Worm (Caenorhabditis elegans) whole organism, early embryonic: ENCODE measurements around the gene EEED8.3.

ENCODE experiments used
- F13C5.2 ChIP-seq: sonication (generic microtip); optimal IDR thresholded peaks from 2 replicates; lab custom pipeline; 2017; ENCODE audit warnings: mild to moderate bottlenecking, missing genetic modification characterization, inconsistent platforms, missing compliant biosample characterization
- aly-1 ChIP-seq: sonication (generic microtip); optimal IDR thresholded peaks from 2 replicates; lab custom pipeline; 2016; ENCODE audit warnings: missing genetic modification characterization, missing compliant biosample characterization
- ama-1 ChIP-seq: fragments of 150-350 bp; optimal IDR thresholded peaks from 2 replicates; lab custom pipeline; 2014
- ceh-36 ChIP-seq: sonication (generic microtip); optimal IDR thresholded peaks from 2 replicates; lab custom pipeline; 2016; ENCODE audit warnings: missing genetic modification characterization, inconsistent platforms, missing compliant biosample characterization
- ets-7 ChIP-seq: sonication (generic microtip); optimal IDR thresholded peaks from 2 replicates; lab custom pipeline; 2016; ENCODE audit warnings: missing genotype, missing genetic modification characterization, missing compliant biosample characterization
- flt-1 ChIP-seq: fragments of 200-800 bp; sonication (Bioruptor generic); IDR thresholded peaks from 2 replicates; pipeline ENCODE4 v1.3.6; 2022; ENCODE audit warnings: missing genetic modification characterization, missing compliant biosample characterization
- hnd-1 ChIP-seq: sonication (generic microtip); optimal IDR thresholded peaks from 2 replicates; lab custom pipeline; 2016; ENCODE audit warnings: missing genetic modification characterization, missing compliant biosample characterization
- pes-1 ChIP-seq: fragments of 200-800 bp; sonication (Bioruptor generic); IDR thresholded peaks from 2 replicates; pipeline ENCODE4 v1.3.6; 2022; ENCODE audit warnings: missing genetic modification reagents, missing genetic modification characterization, missing compliant biosample characterization
- tra-4 ChIP-seq: sonication (generic microtip); optimal IDR thresholded peaks from 2 replicates; lab custom pipeline; 2017; ENCODE audit warnings: missing genetic modification characterization, missing compliant biosample characterization

DNA sequence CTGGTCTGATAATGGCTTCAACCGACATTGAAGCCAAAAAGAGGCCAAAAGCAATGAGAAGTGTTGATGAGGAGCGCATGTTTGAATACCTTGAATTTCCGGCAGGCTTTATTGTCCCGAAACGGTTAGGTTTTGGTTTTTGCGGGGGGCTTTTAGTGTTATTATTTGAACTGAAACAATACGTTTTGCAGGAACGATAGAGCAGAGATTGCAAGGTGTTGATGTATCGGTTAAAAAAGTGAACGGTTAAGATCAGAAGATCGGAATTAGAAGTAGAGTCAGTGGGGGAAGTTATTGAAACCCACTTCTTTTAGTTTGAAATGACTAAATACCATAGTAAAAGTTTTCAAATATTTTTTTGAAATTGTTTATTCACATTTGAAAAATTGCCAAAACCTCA, 6.5 kb upstream of the EEED8.3 start, which contains the start of gene clec-141:
- no peak for TF ChIP-seq ama-1 (lab: Kevin White, UChicago)
- no peak for TF ChIP-seq flt-1 (GFP tag; lab: Robert Waterston, UW)
- no peak for TF ChIP-seq aly-1 (tag; lab: Kevin White, UChicago)
- no peak for TF ChIP-seq F13C5.2 (tag; lab: Kevin White, UChicago)
- no peak for TF ChIP-seq pes-1 (GFP tag; lab: Robert Waterston, UW)
- no peak for TF ChIP-seq tra-4 (tag; lab: Kevin White, UChicago)
- no peak for TF ChIP-seq hnd-1 (tag; lab: Kevin White, UChicago)
- TF ChIP-seq ceh-36 (tag; lab: Kevin White, UChicago): no peak
- no peak for TF ChIP-seq ets-7 (tag; lab: Kevin White, UChicago)
